Worm (Caenorhabditis elegans) whole organism, L4/young adult: ENCODE measurements around the gene F54F2.6.

Source experiments
- W03F9.2 ChIP-seq: fragments of 150-350 bp; optimal IDR thresholded peaks from 2 replicates; lab custom pipeline; 2014; ENCODE audit warnings: missing biosample characterization, missing genetic modification characterization
- dao-5 ChIP-seq: sonication (generic microtip); optimal IDR thresholded peaks from 2 replicates; lab custom pipeline; 2016; ENCODE audit warnings: missing genotype, missing genetic modification characterization, moderate library complexity, missing compliant biosample characterization
- him-1 ChIP-seq: sonication (generic microtip); optimal IDR thresholded peaks from 2 replicates; lab custom pipeline; 2016; ENCODE audit warnings: missing genotype, missing genetic modification reagents, missing genetic modification characterization, missing compliant biosample characterization

The F54F2.6 gene

ce11 chrIII:8815699-8816098 is 15.2 kb upstream of the F54F2.6 start:
- no peak for TF ChIP-seq dao-5 (tag; lab: Kevin White, UChicago)

- TF ChIP-seq dao-5 (tag; lab: Kevin White, UChicago) (no peak), him-1 (no peak), W03F9.2 (tag; lab: Kevin White, UChicago) (no peak)
Observed at ce11 chrIII:8811111-8811510, 10.6 kb upstream of the F54F2.6 start.

- TF ChIP-seq dao-5 (tag; lab: Kevin White, UChicago) (no peak), W03F9.2 (tag; lab: Kevin White, UChicago) (no peak), him-1 (no peak)
Observed at ce11 chrIII:8809245-8809971, 8.9 kb upstream of the F54F2.6 start, which contains the start of gene prx-19. TSS of gene prx-19 (minus strand) at chrIII:8809295.

ce11 chrIII:8807246-8807645 is 6.7 kb upstream of the F54F2.6 start, which contains the start of gene F54F2.7:
TSS of gene F54F2.7 (minus strand) at chrIII:8807346.
- TF ChIP-seq him-1 (no peak), W03F9.2 (tag; lab: Kevin White, UChicago) (no peak), dao-5 (tag; lab: Kevin White, UChicago) (no peak)

- TF ChIP-seq him-1 (no peak), W03F9.2 (tag; lab: Kevin White, UChicago) (no peak)
Observed at ce11 chrIII:8805815-8806214, 5.3 kb upstream of the F54F2.6 start.

- TF ChIP-seq dao-5 (tag; lab: Kevin White, UChicago) (peak; percentile 55), W03F9.2 (tag; lab: Kevin White, UChicago) (peak; percentile 66), him-1 (peak; percentile 56)
Observed at ce11 chrIII:8801864-8802818, 1.6 kb upstream of the F54F2.6 start.

- TF ChIP-seq dao-5 (tag; lab: Kevin White, UChicago), result no peak
- TF ChIP-seq him-1, result no peak
- no peak for TF ChIP-seq W03F9.2 (tag; lab: Kevin White, UChicago)
Observed at ce11 chrIII:8801352-8801863, 907 bp upstream of the F54F2.6 start.

ce11 chrIII:8800796-8801083 is 239 bp upstream of the F54F2.6 start:
- TF ChIP-seq him-1 (no peak), W03F9.2 (tag; lab: Kevin White, UChicago) (no peak)

ce11 chrIII:8797211-8797733 is 3.2 kb downstream of the F54F2.6 start:
- TF ChIP-seq W03F9.2 (tag; lab: Kevin White, UChicago) (peak; percentile 75), dao-5 (tag; lab: Kevin White, UChicago) (no peak), him-1 (peak; percentile 77)

- TF ChIP-seq W03F9.2 (tag; lab: Kevin White, UChicago), result peak; percentile 86
- peak; percentile 96 for TF ChIP-seq him-1
- TF ChIP-seq dao-5 (tag; lab: Kevin White, UChicago), result peak; percentile 46
Observed at ce11 chrIII:8795595-8796141, 4.8 kb downstream of the F54F2.6 start.

- no peak for TF ChIP-seq W03F9.2 (tag; lab: Kevin White, UChicago)
- no peak for TF ChIP-seq him-1
- no peak for TF ChIP-seq dao-5 (tag; lab: Kevin White, UChicago)
Observed at ce11 chrIII:8794793-8795192, 5.7 kb downstream of the F54F2.6 start.

ce11 chrIII:8792251-8792650 is 8.2 kb downstream of the F54F2.6 start, which contains the start of gene ztf-1:
TSS of gene ztf-1 (minus strand) at chrIII:8792351.
- no peak for TF ChIP-seq dao-5 (tag; lab: Kevin White, UChicago)

- no peak for TF ChIP-seq W03F9.2 (tag; lab: Kevin White, UChicago)
- TF ChIP-seq him-1, result no peak
- no peak for TF ChIP-seq dao-5 (tag; lab: Kevin White, UChicago)
Observed at ce11 chrIII:8791235-8791634, 9.3 kb downstream of the F54F2.6 start, which contains the start of the genes zfp-1 and F54F2.14. TSS of gene zfp-1 (plus strand) at chrIII:8791535. TSS of gene F54F2.14 (plus strand) at chrIII:8791546.
